Worm (Caenorhabditis elegans) whole organism, L4 larva: ENCODE results near the gene gpa-12.

Experiments used
- mdl-1 ChIP-seq, 2 experiments: fragments of 150-350 bp in 1 of 2; sonication (generic microtip) in 1 of 2; optimal IDR thresholded peaks; 2 replicates each; lab custom pipeline; 2014 to 2017; ENCODE audit warnings: missing biosample characterization in 2 of 2, missing genetic modification characterization in 2 of 2
- spr-1 ChIP-seq: sonication (generic microtip); optimal IDR thresholded peaks from 2 replicates; lab custom pipeline; 2016; ENCODE audit warnings: mild to moderate bottlenecking, missing genetic modification characterization, missing compliant biosample characterization
- unc-130 ChIP-seq: sonication (generic microtip); optimal IDR thresholded peaks from 2 replicates; lab custom pipeline; 2016; ENCODE audit warnings: missing genetic modification reagents, missing genetic modification characterization, missing compliant biosample characterization

DNA sequence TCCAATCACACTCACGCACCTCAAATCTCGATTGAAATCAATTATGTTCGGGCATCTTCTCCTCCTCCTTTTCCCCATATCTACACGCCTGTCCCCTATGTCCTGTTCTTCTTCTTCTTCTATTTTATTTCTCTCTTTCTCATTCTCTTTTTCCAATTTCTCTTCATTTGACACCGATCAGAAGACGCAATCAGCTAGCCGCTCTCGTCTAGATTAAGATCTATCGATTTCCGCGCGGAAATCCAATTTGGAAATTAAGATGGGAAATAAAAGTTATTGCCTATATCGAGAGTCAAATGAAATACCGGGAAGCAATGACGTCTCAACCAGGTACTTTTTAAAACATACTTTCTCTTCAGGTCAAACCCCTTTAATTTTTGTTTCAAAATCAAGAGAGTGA, 14.9 kb upstream of the gpa-12 start:
- TF ChIP-seq mdl-1 (tag; optimal IDR thresholded peaks at IDR 0.05; lab: Kevin White, UChicago) (peak in 1 of 2 experiments; percentile 9), spr-1 (tag; lab: Kevin White, UChicago) (no peak), unc-130 (GFP tag; lab: Kevin White, UChicago) (no peak)
